Worm (Caenorhabditis elegans) whole organism, L4 larva: ENCODE results near the gene isw-1.

Experiments used
- F26F4.8 ChIP-seq: fragments of 200-800 bp; sonication (Bioruptor generic); conservative IDR thresholded peaks from 2 replicates; pipeline ENCODE4 v1.3.6; 2022; ENCODE audit warnings: missing genetic modification characterization, missing compliant biosample characterization
- egl-27 ChIP-seq: sonication (generic microtip); optimal IDR thresholded peaks from 3 replicates; lab custom pipeline; 2017; ENCODE audit warnings: missing biosample characterization, missing genetic modification reagents, missing genetic modification characterization
- lin-39 ChIP-seq: fragments of 150-350 bp; optimal IDR thresholded peaks from 2 replicates; lab custom pipeline; 2014; ENCODE audit warnings: missing biosample characterization, missing genetic modification reagents, missing genetic modification characterization
- nhr-77 ChIP-seq: fragments of 150-350 bp; optimal IDR thresholded peaks from 2 replicates; lab custom pipeline; 2014; ENCODE audit warnings: missing biosample characterization, missing genetic modification characterization
- pha-4 ChIP-seq, 2 experiments: fragments of 150-350 bp in 1 of 2; fragments of 200-800 bp in 1 of 2; sonication (Bioruptor generic) in 1 of 2; IDR thresholded peaks in 1 of 2; optimal IDR thresholded peaks in 1 of 2; 2 replicates each; pipeline versions ENCODE4 v1.3.6 to Lab custom; 2014 to 2022; ENCODE audit warnings: missing genetic modification characterization in 2 of 2, missing genetic modification reagents in 2 of 2, missing biosample characterization in 1 of 2, missing compliant biosample characterization in 1 of 2
- skn-1 ChIP-seq: fragments of 150-350 bp; optimal IDR thresholded peaks from 2 replicates; lab custom pipeline; 2014; ENCODE audit warnings: missing biosample characterization, missing genetic modification characterization
- snpc-4 ChIP-seq: fragments of 150-350 bp; optimal IDR thresholded peaks from 2 replicates; lab custom pipeline; 2014; ENCODE audit warnings: missing biosample characterization, missing genetic modification characterization
- zip-2 ChIP-seq: fragments of 150-350 bp; optimal IDR thresholded peaks from 2 replicates; lab custom pipeline; 2014; ENCODE audit warnings: missing biosample characterization, missing genetic modification characterization

ce11 chrIII:6690490-6690889 lies 19.4 kb downstream of the isw-1 start:
- TF ChIP-seq pha-4 (GFP tag; IDR thresholded peaks at IDR 0.05; lab: Robert Waterston, UW) (no peak), pha-4 (tag; optimal IDR thresholded peaks at IDR 0.05; lab: Kevin White, UChicago) (no peak), lin-39 (no peak), snpc-4 (no peak), egl-27 (tag; lab: Kevin White, UChicago) (no peak), zip-2 (tag; lab: Kevin White, UChicago) (no peak), skn-1 (no peak), F26F4.8 (GFP tag; lab: Robert Waterston, UW) (no peak), nhr-77 (no peak)
